Worm (Caenorhabditis elegans): Measurements from ENCODE around the gene nhr-152.

DNA sequence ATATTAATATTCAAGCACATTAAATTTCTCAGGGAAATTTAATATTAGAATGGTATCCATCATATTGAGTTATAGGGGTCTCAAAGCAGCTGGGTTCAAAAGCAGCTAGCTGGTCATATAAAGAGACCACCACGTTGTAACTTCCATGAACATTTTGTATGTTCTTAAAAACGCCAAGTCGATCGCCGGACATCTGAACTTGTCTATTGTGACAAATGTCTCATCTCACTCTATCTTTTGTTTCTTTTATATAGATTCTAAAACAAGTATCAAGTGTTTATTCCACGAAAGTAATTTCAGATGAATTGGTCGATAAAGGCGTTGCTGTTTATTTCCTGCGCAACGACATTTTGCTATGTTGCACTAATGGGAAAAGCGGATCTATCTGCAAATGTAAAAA is 10.7 kb downstream of the nhr-152 start, which contains the start of gene ZK105.3:
- TF ChIP-seq him-1 (tag; optimal IDR thresholded peaks at IDR 0.05) = no peak
- TF ChIP-seq W03F9.2 (tag; optimal IDR thresholded peaks at IDR 0.05) = no peak
- TF ChIP-seq dao-5 (tag; optimal IDR thresholded peaks at IDR 0.05) = no peak
